Worm (Caenorhabditis elegans) whole organism, midembryonic: ENCODE data around the gene cls-1.

Experiments used
- T22C8.4 ChIP-seq: fragments of 200-800 bp; sonication (Bioruptor generic); IDR thresholded peaks from 2 replicates; pipeline ENCODE4 v1.3.6; 2022; ENCODE audit warnings: missing genetic modification characterization, missing compliant biosample characterization
- cog-1 ChIP-seq: sonication (generic microtip); optimal IDR thresholded peaks from 2 replicates; lab custom pipeline; 2016; ENCODE audit warnings: missing genetic modification characterization, missing compliant biosample characterization
- ztf-23 ChIP-seq: fragments of 200-800 bp; sonication (Bioruptor generic); IDR thresholded peaks from 2 replicates; pipeline ENCODE4 v1.3.6; 2022; ENCODE audit warnings: missing genetic modification reagents, missing genetic modification characterization, missing compliant biosample characterization

DNA sequence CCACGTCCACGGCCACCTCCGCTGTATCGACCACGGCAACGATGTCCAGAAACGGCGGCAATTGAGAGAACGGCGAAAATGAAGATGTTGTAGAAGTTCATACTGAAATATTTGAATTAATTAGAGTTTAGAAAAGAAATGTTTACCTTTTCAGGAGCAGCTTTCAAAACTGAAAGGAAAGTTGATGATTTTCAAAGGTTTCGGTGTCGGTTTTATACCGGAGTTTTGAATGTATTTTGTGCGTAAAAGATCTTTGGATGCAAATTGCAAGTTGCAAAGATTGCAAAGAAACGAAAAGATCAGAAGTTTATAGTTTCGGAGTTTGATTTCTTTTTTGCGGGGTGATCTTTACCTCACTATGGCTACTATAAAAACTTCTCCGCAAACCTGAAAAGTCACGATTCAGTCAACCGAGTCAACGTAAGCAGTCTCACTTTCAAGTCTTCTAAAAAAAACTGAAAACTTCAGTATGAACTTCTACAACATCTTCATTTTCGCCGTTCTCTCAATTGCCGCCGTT, 49.1 kb upstream of the cls-1 start, which contains the start of the genes fipr-19 and fipr-18:
- no peak for TF ChIP-seq ztf-23 (GFP tag; lab: Robert Waterston, UW)
- TF ChIP-seq cog-1: no peak
- no peak for TF ChIP-seq T22C8.4 (GFP tag; lab: Robert Waterston, UW)
